Worm (Caenorhabditis elegans) whole organism, L2 larva: Measurements from ENCODE around the gene pigq-1.

Experiments used
- ZK546.5 ChIP-seq: sonication (generic microtip); optimal IDR thresholded peaks from 2 replicates; lab custom pipeline; 2017; ENCODE audit warnings: missing biosample characterization, missing genetic modification characterization
- alr-1 ChIP-seq: fragments of 150-350 bp; optimal IDR thresholded peaks from 2 replicates; lab custom pipeline; 2014; ENCODE audit warnings: missing biosample characterization, missing genetic modification characterization
- aly-2 ChIP-seq: fragments of 150-350 bp; optimal IDR thresholded peaks from 2 replicates; lab custom pipeline; 2014; ENCODE audit warnings: missing biosample characterization, missing genetic modification characterization
- lsy-2 ChIP-seq, 2 experiments: fragments of 150-350 bp in 1 of 2; sonication (generic microtip) in 1 of 2; optimal IDR thresholded peaks; 2 replicates each; lab custom pipeline; 2014 to 2017; ENCODE audit warnings: missing biosample characterization in 2 of 2, missing genetic modification characterization in 2 of 2
- unc-62 ChIP-seq: fragments of 150-350 bp; optimal IDR thresholded peaks from 2 replicates; lab custom pipeline; 2014; ENCODE audit warnings: missing biosample characterization, missing genetic modification reagents, missing genetic modification characterization
- ztf-4 ChIP-seq: fragments of 150-350 bp; optimal IDR thresholded peaks from 2 replicates; lab custom pipeline; 2014; ENCODE audit warnings: missing biosample characterization, missing genetic modification characterization

DNA sequence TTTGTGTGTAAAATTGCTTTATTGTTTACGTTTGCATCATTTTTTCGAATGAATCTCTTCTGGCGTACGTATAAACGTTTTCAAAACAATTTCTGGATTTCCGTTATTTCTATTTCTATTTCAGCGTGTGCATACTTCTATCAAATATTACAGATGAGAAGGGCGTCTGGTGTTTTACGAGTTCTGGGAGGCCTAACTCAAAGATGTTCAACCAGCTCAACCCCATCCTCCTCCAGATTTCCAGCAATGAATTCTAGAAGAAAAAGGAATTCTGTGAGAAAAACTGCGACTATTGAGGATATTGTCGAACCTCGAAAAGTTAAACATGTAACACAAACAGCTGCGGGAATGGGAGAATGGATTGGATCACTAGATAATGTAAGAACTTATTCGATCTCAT, 3.8 kb upstream of the pigq-1 start, which contains the start of gene C08F8.2:
- TF ChIP-seq ZK546.5 (no peak), lsy-2 (tag; optimal IDR thresholded peaks at IDR 0.05; lab: Kevin White, UChicago) (peak in 1 of 2 experiments; percentile 37), alr-1 (tag; lab: Kevin White, UChicago) (no peak), ztf-4 (tag; lab: Kevin White, UChicago) (no peak), aly-2 (tag; lab: Kevin White, UChicago) (no peak), unc-62 (GFP tag; lab: Kevin White, UChicago) (no peak)
